Fruit fly (Drosophila melanogaster): ENCODE data around the gene CG14566.
A peak's percentile ranks its signal among the peaks of the same experiment; 100 is the strongest.

CG14566 gene

DNA sequence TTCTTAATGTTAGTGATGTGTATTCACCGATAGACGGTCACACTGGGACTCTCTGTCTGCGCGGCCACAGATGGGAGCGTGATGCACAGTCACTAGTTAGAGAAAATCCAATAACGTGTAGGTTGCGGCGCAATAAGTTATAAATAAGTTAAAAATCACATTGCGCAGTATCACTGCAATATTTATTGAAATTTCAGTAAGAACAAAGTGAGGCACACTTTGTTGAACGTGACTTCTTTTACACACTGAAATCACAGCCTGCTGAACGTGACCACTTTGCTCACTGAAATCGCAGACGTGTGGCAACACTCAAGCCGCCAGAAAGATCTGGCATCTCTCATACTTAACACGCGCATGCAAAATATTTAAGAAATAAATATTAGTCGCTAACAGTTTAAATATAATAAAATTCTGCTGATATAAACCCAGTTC, 11.5 kb downstream of the CG14566 start, which contains the start of the genes CG11247 and Polr2H (continued):
- no peak for TF ChIP-seq CG6813 (GFP tag; optimal IDR thresholded peaks at IDR 0.05)
- TF ChIP-seq CG7928 (GFP tag; optimal IDR thresholded peaks at IDR 0.05): peak; percentile 55
- peak; percentile 95 for TF ChIP-seq CG6272 (GFP tag; IDR thresholded peaks at IDR 0.05)
- peak; percentile 59 for TF ChIP-seq oc (tag; optimal IDR thresholded peaks at IDR 0.05)
- peak; percentile 76 for TF ChIP-seq Hmx (GFP tag; optimal IDR thresholded peaks at IDR 0.05)
- peak; percentile 95 for TF ChIP-seq CG32532 (GFP tag; IDR thresholded peaks at IDR 0.05)
- TF ChIP-seq pnt (GFP tag; optimal IDR thresholded peaks at IDR 0.05): peak; percentile 97
- TF ChIP-seq CG17186 (GFP tag; optimal IDR thresholded peaks at IDR 0.05): peak; percentile 97
- peak; percentile 78 for TF ChIP-seq CG15269 (tag; optimal IDR thresholded peaks at IDR 0.05)
- TF ChIP-seq ara (GFP tag; IDR thresholded peaks at IDR 0.05): peak; percentile 88
- peak; percentile 88 for TF ChIP-seq trh (GFP tag; optimal IDR thresholded peaks at IDR 0.05)
- TF ChIP-seq CTCF (GFP tag; optimal IDR thresholded peaks at IDR 0.05): no peak
- TF ChIP-seq Oaz (GFP tag; IDR thresholded peaks at IDR 0.05): peak; percentile 83
- peak; percentile 93 for TF ChIP-seq ssp (GFP tag; IDR thresholded peaks at IDR 0.05)
- TF ChIP-seq CG12391 (tag; optimal IDR thresholded peaks at IDR 0.05): peak; percentile 91
- peak; percentile 91 for TF ChIP-seq CG4820 (GFP tag; optimal IDR thresholded peaks at IDR 0.05)
- TF ChIP-seq CG8359 (GFP tag; optimal IDR thresholded peaks at IDR 0.05; ENCODE audit: borderline replicate concordance): peak; percentile 57
- TF ChIP-seq scrt (GFP tag; optimal IDR thresholded peaks at IDR 0.05): peak; percentile 48
- peak; percentile 82 for TF ChIP-seq Doc2 (GFP tag; IDR thresholded peaks at IDR 0.05)
- no peak for TF ChIP-seq Stat92E (GFP tag; optimal IDR thresholded peaks at IDR 0.05)
- TF ChIP-seq org-1 (GFP tag; optimal IDR thresholded peaks at IDR 0.05): peak; percentile 62
- TF ChIP-seq CG43689 (GFP tag; IDR thresholded peaks at IDR 0.05): peak; percentile 63
- peak; percentile 89 for TF ChIP-seq slp2 (GFP tag; optimal IDR thresholded peaks at IDR 0.05)
- TF ChIP-seq pzg (GFP tag; optimal IDR thresholded peaks at IDR 0.05): peak; percentile 81
- peak; percentile 69 for TF ChIP-seq dimm (GFP tag; IDR thresholded peaks at IDR 0.05)
- TF ChIP-seq CG10321 (GFP tag; IDR thresholded peaks at IDR 0.05): peak; percentile 65
- TF ChIP-seq pros (GFP tag; optimal IDR thresholded peaks at IDR 0.05): no peak
- peak; percentile 86 for TF ChIP-seq tio (GFP tag; optimal IDR thresholded peaks at IDR 0.05)
- no peak for TF ChIP-seq CG4707 (GFP tag; optimal IDR thresholded peaks at IDR 0.05)
- peak; percentile 92 for TF ChIP-seq ems (GFP tag; optimal IDR thresholded peaks at IDR 0.05)
- TF ChIP-seq Optix (GFP tag; IDR thresholded peaks at IDR 0.05): peak; percentile 94
- TF ChIP-seq CG4404 (GFP tag; IDR thresholded peaks at IDR 0.05): peak; percentile 95
- peak; percentile 83 for TF ChIP-seq CG10462 (GFP tag; optimal IDR thresholded peaks at IDR 0.05)
- peak; percentile 87 for TF ChIP-seq CG8290 (GFP tag; optimal IDR thresholded peaks at IDR 0.05)
- TF ChIP-seq CG8290 (tag; optimal IDR thresholded peaks at IDR 0.05): peak; percentile 51 to 94
- TF ChIP-seq NC2β (GFP tag; optimal IDR thresholded peaks at IDR 0.05): peak; percentile 94
- TF ChIP-seq H2.0 (GFP tag; IDR thresholded peaks at IDR 0.05): peak; percentile 89
- no peak for TF ChIP-seq CG15011 (GFP tag; optimal IDR thresholded peaks at IDR 0.05)
- TF ChIP-seq Xrp1 (GFP tag; IDR thresholded peaks at IDR 0.05): peak; percentile 89
- peak; percentile 32 for TF ChIP-seq TFAM (GFP tag; optimal IDR thresholded peaks at IDR 0.05)
- TF ChIP-seq Tbp (GFP tag; optimal IDR thresholded peaks at IDR 0.05): no peak
- no peak for TF ChIP-seq MTF-1 (GFP tag; optimal IDR thresholded peaks at IDR 0.05; ENCODE audit: borderline replicate concordance)
- peak; percentile 75 for TF ChIP-seq CG15601 (tag; optimal IDR thresholded peaks at IDR 0.05)
- peak; percentile 62 for TF ChIP-seq ATbp (GFP tag; optimal IDR thresholded peaks at IDR 0.05)
- TF ChIP-seq CG9215 (GFP tag; IDR thresholded peaks at IDR 0.05): peak; percentile 95
- TF ChIP-seq inv (GFP tag; IDR thresholded peaks at IDR 0.05; ENCODE audit: partially characterized antibody): peak; percentile 76
- peak; percentile 86 for TF ChIP-seq grau (tag; optimal IDR thresholded peaks at IDR 0.05)
- peak; percentile 54 for TF ChIP-seq schlank (tag; optimal IDR thresholded peaks at IDR 0.05)
- no peak for TF ChIP-seq chinmo (GFP tag; IDR thresholded peaks at IDR 0.05; ENCODE audit: partially characterized antibody)
- TF ChIP-seq CG10979 (tag; optimal IDR thresholded peaks at IDR 0.05): peak; percentile 81
- peak; percentile 93 for TF ChIP-seq CG13775 (GFP tag; optimal IDR thresholded peaks at IDR 0.05)
